Worm (Caenorhabditis elegans): ENCODE data around the gene C26F1.3.

The C26F1.3 gene

DNA sequence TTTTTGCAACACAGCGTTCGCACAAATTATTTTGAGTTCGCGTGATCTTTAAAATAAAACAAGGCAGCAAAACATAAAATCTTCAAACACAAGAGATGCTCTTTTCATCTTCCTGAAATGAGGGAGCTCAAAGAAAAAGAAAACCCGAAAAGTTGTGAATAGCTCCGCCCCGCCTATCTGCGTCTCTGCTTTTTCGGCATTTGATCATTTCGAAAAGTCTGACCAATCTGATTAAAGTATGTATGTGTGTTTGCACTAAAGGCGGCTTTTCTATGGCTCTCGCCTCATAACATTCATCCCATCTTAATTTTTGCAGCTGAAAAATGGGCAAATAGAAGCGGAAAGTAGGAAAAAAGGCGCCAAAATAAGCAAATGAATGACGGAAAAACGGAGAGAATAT lies 42.5 kb downstream of the C26F1.3 start:
- TF ChIP-seq nhr-90 (tag; optimal IDR thresholded peaks at IDR 0.05) (no peak), ama-1 (optimal IDR thresholded peaks at IDR 0.05) (no peak), ama-1 (GFP tag; optimal IDR thresholded peaks at IDR 0.05) (no peak), hrde-1 (tag; optimal IDR thresholded peaks at IDR 0.05; ENCODE audit: borderline replicate concordance) (no peak), lin-40 (tag; optimal IDR thresholded peaks at IDR 0.05) (no peak), repo-1 (tag; optimal IDR thresholded peaks at IDR 0.05) (no peak), snpc-3.4 (tag; optimal IDR thresholded peaks at IDR 0.05) (no peak), xnd-1 (tag; optimal IDR thresholded peaks at IDR 0.05) (no peak), ztf-25 (GFP tag; IDR thresholded peaks at IDR 0.05) (no peak), dox-1 (GFP tag; IDR thresholded peaks at IDR 0.05) (no peak), egrh-3 (GFP tag; IDR thresholded peaks at IDR 0.05) (no peak), gei-17 (GFP tag; optimal IDR thresholded peaks at IDR 0.05) (no peak), F52B5.7 (tag; optimal IDR thresholded peaks at IDR 0.05) (no peak)

ce11 chrV:7820270-7820669 lies 43.2 kb downstream of the C26F1.3 start, which contains the start of gene lbp-4:
TSS of gene lbp-4 (plus strand) at chrV:7820578.
- no peak for TF ChIP-seq mel-28 (tag; optimal IDR thresholded peaks at IDR 0.05; ENCODE audit: borderline replicate concordance)
- TF ChIP-seq K12H6.12 (tag; optimal IDR thresholded peaks at IDR 0.05): no peak
- no peak for TF ChIP-seq lin-54 (GFP tag; optimal IDR thresholded peaks at IDR 0.05)
- no peak for TF ChIP-seq repo-1 (tag; optimal IDR thresholded peaks at IDR 0.05)
- TF ChIP-seq ccch-3 (GFP tag; optimal IDR thresholded peaks at IDR 0.05): no peak
- no peak for TF ChIP-seq ekl-4 (GFP tag; IDR thresholded peaks at IDR 0.05)
- TF ChIP-seq attf-5 (GFP tag; optimal IDR thresholded peaks at IDR 0.05): peak; percentile 55
- TF ChIP-seq B0261.1 (tag; optimal IDR thresholded peaks at IDR 0.05): no peak
- no peak for TF ChIP-seq egl-44 (GFP tag; IDR thresholded peaks at IDR 0.05)
- peak; percentile 74 for TF ChIP-seq F23B12.7 (tag; optimal IDR thresholded peaks at IDR 0.05; ENCODE audit: insufficient read depth)
- no peak for TF ChIP-seq rec-8 (tag; optimal IDR thresholded peaks at IDR 0.05)
- no peak for TF ChIP-seq fkh-3 (tag; optimal IDR thresholded peaks at IDR 0.05)
- TF ChIP-seq nhr-179 (tag; optimal IDR thresholded peaks at IDR 0.05): no peak
- TF ChIP-seq dpl-1 (GFP tag; optimal IDR thresholded peaks at IDR 0.05): no peak
- TF ChIP-seq ztf-3 (GFP tag; optimal IDR thresholded peaks at IDR 0.05): no peak
- TF ChIP-seq ceh-40 (GFP tag; IDR thresholded peaks at IDR 0.05): no peak
- TF ChIP-seq Y56A3A.18 (GFP tag; IDR thresholded peaks at IDR 0.05): no peak
- TF ChIP-seq tbx-9 (tag; optimal IDR thresholded peaks at IDR 0.05; ENCODE audit: borderline replicate concordance): no peak
- no peak for TF ChIP-seq Y95B8A.8 (GFP tag; IDR thresholded peaks at IDR 0.05)
- peak; percentile 92 for TF ChIP-seq ceh-100 (GFP tag; IDR thresholded peaks at IDR 0.05)
- TF ChIP-seq rpc-1 (optimal IDR thresholded peaks at IDR 0.05): no peak
- TF ChIP-seq rpc-1 (tag; optimal IDR thresholded peaks at IDR 0.05): no peak
- TF ChIP-seq ceh-27 (GFP tag; optimal IDR thresholded peaks at IDR 0.05): peak; percentile 15
- no peak for TF ChIP-seq madf-6 (GFP tag; IDR thresholded peaks at IDR 0.05)
- TF ChIP-seq nhr-80 (tag; optimal IDR thresholded peaks at IDR 0.05): peak; percentile 74
- no peak for TF ChIP-seq ama-1 (optimal IDR thresholded peaks at IDR 0.05)
- TF ChIP-seq ama-1 (GFP tag; optimal IDR thresholded peaks at IDR 0.05): no peak
- TF ChIP-seq mcd-1 (GFP tag; IDR thresholded peaks at IDR 0.05): peak; percentile 65; the same call in 1 of the 2 replicates
- TF ChIP-seq dpff-1 (tag; optimal IDR thresholded peaks at IDR 0.05): no peak
- TF ChIP-seq somi-1 (GFP tag; optimal IDR thresholded peaks at IDR 0.05): no peak
- no peak for TF ChIP-seq sptf-2 (GFP tag; optimal IDR thresholded peaks at IDR 0.05)
- no peak for TF ChIP-seq mes-4 (tag; optimal IDR thresholded peaks at IDR 0.05)
- TF ChIP-seq pbrm-1 (GFP tag; IDR thresholded peaks at IDR 0.05): no peak
- TF ChIP-seq ZK185.1 (tag; optimal IDR thresholded peaks at IDR 0.05; ENCODE audit: poor library complexity, severe bottlenecking): peak; percentile 24
- no peak for TF ChIP-seq let-607 (tag; optimal IDR thresholded peaks at IDR 0.05)
- TF ChIP-seq chd-7 (tag; optimal IDR thresholded peaks at IDR 0.05): no peak
- TF ChIP-seq snpc-1.1 (tag; optimal IDR thresholded peaks at IDR 0.05; ENCODE audit: insufficient read depth): no peak
- no peak for TF ChIP-seq B0019.2 (GFP tag; conservative IDR thresholded peaks at IDR 0.05)

All from whole organism, young adult.